Worm (Caenorhabditis elegans) whole organism, L4 larva: ENCODE measurements around the gene msp-63.

ENCODE experiments used
- D1046.2 ChIP-seq: fragments of 200-800 bp; sonication (Bioruptor generic); IDR thresholded peaks from 2 replicates; pipeline ENCODE4 v1.3.6; 2022; ENCODE audit warnings: missing genetic modification characterization, missing compliant biosample characterization
- F10B5.3 ChIP-seq: sonication (generic microtip); optimal IDR thresholded peaks from 2 replicates; lab custom pipeline; 2016; ENCODE audit warnings: mild to moderate bottlenecking, missing genetic modification characterization, missing compliant biosample characterization
- F49E8.2 ChIP-seq: sonication (generic microtip); optimal IDR thresholded peaks from 2 replicates; lab custom pipeline; 2016; ENCODE audit warnings: missing compliant biosample characterization, mild to moderate bottlenecking, missing genetic modification characterization, borderline replicate concordance
- R02D3.7 ChIP-seq: fragments of 150-350 bp; sonication (generic microtip); optimal IDR thresholded peaks from 3 replicates; lab custom pipeline; 2014; ENCODE audit warnings: missing biosample characterization, missing genetic modification characterization
- Y48G9A.11 ChIP-seq: fragments of 200-800 bp; sonication (Bioruptor generic); IDR thresholded peaks from 2 replicates; pipeline ENCODE4 v1.3.6; 2022; ENCODE audit warnings: missing genetic modification reagents, missing genetic modification characterization, missing compliant biosample characterization
- Y5F2A.4 ChIP-seq: fragments of 200-800 bp; sonication (Bioruptor generic); optimal IDR thresholded peaks from 2 replicates; lab custom pipeline; 2018; ENCODE audit warnings: mild to moderate bottlenecking, missing genetic modification characterization, missing compliant biosample characterization
- Y75B8A.6 ChIP-seq: fragments of 200-800 bp; sonication (Bioruptor generic); IDR thresholded peaks from 2 replicates; pipeline ENCODE4 v1.3.6; 2022; ENCODE audit warnings: missing genetic modification reagents, missing genetic modification characterization, missing compliant biosample characterization
- aha-1 ChIP-seq: fragments of 150-350 bp; peaks from one replicate; lab custom pipeline; 2014; ENCODE audit warnings: missing biosample characterization, missing genetic modification characterization
- ama-1 ChIP-seq: fragments of 150-350 bp; optimal IDR thresholded peaks from 2 replicates; lab custom pipeline; 2014; ENCODE audit warnings: inconsistent platforms, mixed read lengths
- ceh-28 ChIP-seq: fragments of 150-350 bp; optimal IDR thresholded peaks from 2 replicates; lab custom pipeline; 2014; ENCODE audit warnings: missing biosample characterization, missing genetic modification reagents, missing genetic modification characterization
- ceh-62 ChIP-seq: sonication (generic microtip); optimal IDR thresholded peaks from 2 replicates; lab custom pipeline; 2017; ENCODE audit warnings: missing biosample characterization, missing genetic modification characterization
- ces-1 ChIP-seq: fragments of 150-350 bp; sonication (generic microtip); optimal IDR thresholded peaks from 4 replicates; lab custom pipeline; 2014; ENCODE audit warnings: missing biosample characterization, missing genetic modification reagents, missing genetic modification characterization
- cey-2 ChIP-seq: sonication (generic microtip); optimal IDR thresholded peaks from 3 replicates; lab custom pipeline; 2017; ENCODE audit warnings: missing genetic modification characterization, mild to moderate bottlenecking, missing compliant biosample characterization, antibody characterized with exemption, borderline replicate concordance; ENCODE audit not compliant: insufficient read depth
- duxl-1 ChIP-seq: sonication (generic microtip); optimal IDR thresholded peaks from 2 replicates; lab custom pipeline; 2016; ENCODE audit warnings: mild to moderate bottlenecking, missing genetic modification characterization, moderate library complexity, missing compliant biosample characterization; ENCODE audit not compliant: poor library complexity
- fkh-10 ChIP-seq: fragments of 150-350 bp; optimal IDR thresholded peaks from 2 replicates; lab custom pipeline; 2014; ENCODE audit warnings: missing biosample characterization, missing genetic modification reagents, missing genetic modification characterization
- hlh-11 ChIP-seq: fragments of 200-800 bp; sonication (Bioruptor generic); optimal IDR thresholded peaks from 2 replicates; lab custom pipeline; 2018; ENCODE audit warnings: mild to moderate bottlenecking, missing genetic modification characterization, missing compliant biosample characterization
- hmg-1.1 ChIP-seq: fragments of 200-800 bp; sonication (Bioruptor generic); IDR thresholded peaks from 2 replicates; pipeline ENCODE4 v1.3.6; 2022; ENCODE audit warnings: missing genetic modification reagents, missing genetic modification characterization, missing compliant biosample characterization
- lim-7 ChIP-seq: fragments of 200-800 bp; sonication (Bioruptor generic); IDR thresholded peaks from 2 replicates; pipeline ENCODE4 v1.3.6; 2022; ENCODE audit warnings: missing genetic modification characterization, missing compliant biosample characterization
- lin-1 ChIP-seq: fragments of 200-800 bp; sonication (Bioruptor generic); IDR thresholded peaks from 2 replicates; pipeline ENCODE4 v1.3.6; 2022; ENCODE audit warnings: missing genetic modification reagents, missing genetic modification characterization, missing compliant biosample characterization
- lin-15B ChIP-seq: fragments of 150-350 bp; sonication (generic microtip); optimal IDR thresholded peaks from 3 replicates; lab custom pipeline; 2014; ENCODE audit warnings: missing biosample characterization, missing genetic modification characterization
- lin-38 ChIP-seq: fragments of 200-800 bp; sonication (Bioruptor generic); IDR thresholded peaks from 2 replicates; pipeline ENCODE4 v1.3.6; 2022; ENCODE audit warnings: missing genetic modification reagents, missing genetic modification characterization, missing compliant biosample characterization
- lin-39 ChIP-seq: fragments of 150-350 bp; optimal IDR thresholded peaks from 2 replicates; lab custom pipeline; 2014; ENCODE audit warnings: missing biosample characterization, missing genetic modification reagents, missing genetic modification characterization
- lsy-2 ChIP-seq, 2 experiments: fragments of 150-350 bp in 1 of 2; sonication (generic microtip) in 1 of 2; optimal IDR thresholded peaks; 2 replicates each; lab custom pipeline; 2014 to 2017; ENCODE audit warnings: missing biosample characterization in 2 of 2, missing genetic modification characterization in 2 of 2
- mes-2 ChIP-seq: sonication (generic microtip); optimal IDR thresholded peaks from 2 replicates; lab custom pipeline; 2016; ENCODE audit warnings: missing genotype, mild to moderate bottlenecking, missing genetic modification characterization, missing compliant biosample characterization; ENCODE audit not compliant: poor library complexity, severe bottlenecking
- mxl-2 ChIP-seq: fragments of 200-800 bp; sonication (Bioruptor generic); conservative IDR thresholded peaks from 2 replicates; pipeline ENCODE4 v1.3.6; 2022; ENCODE audit warnings: missing genetic modification reagents, missing genetic modification characterization, missing compliant biosample characterization
- mxl-3 ChIP-seq: fragments of 200-800 bp; sonication (Bioruptor generic); optimal IDR thresholded peaks from 2 replicates; lab custom pipeline; 2018; ENCODE audit warnings: mild to moderate bottlenecking, missing genetic modification characterization, missing compliant biosample characterization
- nhr-11 ChIP-seq: fragments of 150-350 bp; optimal IDR thresholded peaks from 2 replicates; lab custom pipeline; 2014; ENCODE audit warnings: missing biosample characterization, missing genetic modification characterization
- nhr-111 ChIP-seq: fragments of 200-800 bp; sonication (Bioruptor generic); optimal IDR thresholded peaks from 2 replicates; lab custom pipeline; 2018; ENCODE audit warnings: mild to moderate bottlenecking, missing genetic modification characterization, missing compliant biosample characterization
- nhr-237 ChIP-seq: sonication (generic microtip); optimal IDR thresholded peaks from 2 replicates; lab custom pipeline; 2017; ENCODE audit warnings: missing biosample characterization, missing genetic modification characterization
- nhr-6 ChIP-seq: fragments of 150-350 bp; optimal IDR thresholded peaks from 2 replicates; lab custom pipeline; 2014; ENCODE audit warnings: missing biosample characterization, missing genetic modification characterization
- pqm-1 ChIP-seq: sonication (generic microtip); optimal IDR thresholded peaks from 2 replicates; lab custom pipeline; 2017; ENCODE audit warnings: missing biosample characterization, missing genetic modification characterization
- rbr-2 ChIP-seq: sonication (generic microtip); optimal IDR thresholded peaks from 2 replicates; lab custom pipeline; 2016; ENCODE audit warnings: missing genotype, missing genetic modification characterization, missing compliant biosample characterization
- saeg-2 ChIP-seq: fragments of 200-800 bp; sonication (Bioruptor generic); IDR thresholded peaks from 2 replicates; pipeline ENCODE4 v1.3.6; 2022; ENCODE audit warnings: missing genetic modification reagents, missing genetic modification characterization, missing compliant biosample characterization
- set-16 ChIP-seq: fragments of 200-800 bp; sonication (Bioruptor generic); IDR thresholded peaks from 2 replicates; pipeline ENCODE4 v1.3.6; 2022; ENCODE audit warnings: missing genetic modification reagents, missing genetic modification characterization, missing compliant biosample characterization
- spr-3 ChIP-seq: fragments of 200-800 bp; sonication (Bioruptor generic); optimal IDR thresholded peaks from 2 replicates; lab custom pipeline; 2018; ENCODE audit warnings: mild to moderate bottlenecking, missing genetic modification characterization, missing compliant biosample characterization
- tag-97 ChIP-seq: fragments of 200-800 bp; sonication (Bioruptor generic); IDR thresholded peaks from 2 replicates; pipeline ENCODE4 v1.3.6; 2022; ENCODE audit warnings: missing genetic modification characterization, missing compliant biosample characterization
- tra-1 ChIP-seq: fragments of 200-800 bp; sonication (Bioruptor generic); IDR thresholded peaks from 2 replicates; pipeline ENCODE4 v1.3.6; 2022; ENCODE audit warnings: missing genetic modification reagents, missing genetic modification characterization, missing compliant biosample characterization
- unc-62 ChIP-seq, 3 experiments: fragments of 150-350 bp in 1 of 3; sonication (generic microtip); optimal IDR thresholded peaks in 2 of 3; peaks in 1 of 3; 1 replicate in 1 of 3; 2 replicates in 2 of 3; lab custom pipeline; 2014 to 2017; ENCODE audit warnings: missing biosample characterization in 3 of 3, missing genetic modification characterization in 3 of 3, missing genetic modification reagents in 3 of 3, missing genotype in 1 of 3
- zfp-2 ChIP-seq: sonication (generic microtip); optimal IDR thresholded peaks from 2 replicates; lab custom pipeline; 2016; ENCODE audit warnings: mild to moderate bottlenecking, missing genetic modification characterization, missing compliant biosample characterization
- zfp-3 ChIP-seq: fragments of 200-800 bp; sonication (Bioruptor generic); conservative IDR thresholded peaks from 2 replicates; pipeline ENCODE4 v1.3.6; 2022; ENCODE audit warnings: missing genetic modification reagents, missing genetic modification characterization, missing compliant biosample characterization
- ztf-11 ChIP-seq: fragments of 150-350 bp; optimal IDR thresholded peaks from 2 replicates; lab custom pipeline; 2014; ENCODE audit warnings: missing biosample characterization, missing genetic modification characterization

Gene msp-63

DNA sequence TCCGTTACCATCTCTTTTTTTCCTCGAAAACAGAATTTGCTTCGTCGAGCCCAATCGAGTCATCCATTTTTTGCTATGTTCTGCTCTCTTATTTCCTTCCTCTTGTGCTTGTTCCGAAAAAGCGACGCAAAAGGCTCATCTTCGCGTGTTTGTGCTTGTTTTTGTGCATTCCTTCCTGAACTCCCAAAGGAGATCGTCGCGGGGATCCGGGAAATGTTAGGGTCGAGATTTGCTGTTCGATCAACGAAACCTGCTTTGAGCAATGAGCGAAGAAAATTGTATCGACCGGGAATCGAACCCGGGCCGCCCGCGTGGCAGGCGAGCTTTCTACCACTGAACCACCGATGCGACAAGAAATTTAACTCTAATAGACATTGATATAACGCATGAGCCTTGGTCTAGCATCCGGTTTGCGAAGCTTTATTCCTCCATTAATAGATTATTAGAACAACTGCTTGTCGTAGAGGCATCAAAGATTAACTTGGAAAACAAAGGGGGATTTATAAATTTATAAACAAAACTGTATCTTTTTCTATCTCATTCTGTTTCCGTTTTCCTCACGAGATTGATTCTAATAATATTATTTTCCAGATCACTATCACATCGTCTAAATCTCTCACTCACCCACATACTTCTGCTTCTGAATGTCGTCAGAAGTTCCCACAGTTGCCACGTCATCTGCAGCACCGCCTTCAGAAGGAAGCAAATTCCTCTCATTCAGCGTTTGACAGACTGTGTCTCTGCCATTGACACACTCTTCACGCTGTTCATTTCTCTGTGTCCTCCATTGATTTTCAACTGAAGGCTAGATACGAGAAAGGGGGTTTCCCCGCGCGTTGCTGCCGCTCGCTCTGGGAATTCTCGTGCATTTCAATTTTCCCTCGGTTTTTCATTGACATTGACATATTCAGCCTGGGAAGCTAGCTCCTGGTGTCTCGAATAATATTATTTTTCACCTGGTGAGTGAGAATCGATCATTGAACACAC, 15.0 kb downstream of the msp-63 start, which contains the start of gene K05F1.6 (continued):
- TF ChIP-seq rbr-2 = peak; percentile 78
- peak; percentile 23 for TF ChIP-seq zfp-2 (tag; lab: Kevin White, UChicago)
- peak; percentile 82; the same call in 1 of the 2 replicates for TF ChIP-seq lin-1
- TF ChIP-seq ceh-28 (tag; lab: Kevin White, UChicago) = no peak
- TF ChIP-seq lin-15B = no peak
- TF ChIP-seq saeg-2 (GFP tag; lab: Robert Waterston, UW) = peak; percentile 81; the same call in 1 of the 2 replicates
- peak; percentile 57 for TF ChIP-seq mxl-3 (GFP tag; lab: Kevin White, UChicago)
- no peak for TF ChIP-seq Y75B8A.6 (GFP tag; lab: Robert Waterston, UW)
- peak; percentile 84 for TF ChIP-seq Y48G9A.11 (GFP tag; lab: Robert Waterston, UW)
- TF ChIP-seq lin-39 (tag; lab: Kevin White, UChicago) = no peak
- TF ChIP-seq nhr-237 (tag; lab: Kevin White, UChicago) = no peak
- TF ChIP-seq ces-1 (GFP tag; lab: Kevin White, UChicago) = no peak
- peak; percentile 80; the same call in 1 of the 2 replicates for TF ChIP-seq zfp-3 (GFP tag; lab: Robert Waterston, UW)
- TF ChIP-seq Y5F2A.4 (GFP tag; lab: Kevin White, UChicago) = peak; percentile 83
- peak; percentile 79 for TF ChIP-seq duxl-1 (tag; lab: Kevin White, UChicago)
- TF ChIP-seq F10B5.3 = no peak
- TF ChIP-seq lin-38 (GFP tag; lab: Robert Waterston, UW) = peak; percentile 79
- peak; percentile 77; the same call in 1 of the 2 replicates for TF ChIP-seq D1046.2
- TF ChIP-seq mxl-2 (GFP tag; lab: Robert Waterston, UW) = peak; percentile 61; the same call in 1 of the 2 replicates
- TF ChIP-seq ztf-11 (tag; lab: Kevin White, UChicago) = no peak
- TF ChIP-seq cey-2 (tag; lab: Kevin White, UChicago) = no peak
- peak in 1 of 2 experiments; percentile 54 for TF ChIP-seq lsy-2 (tag; optimal IDR thresholded peaks at IDR 0.05; lab: Kevin White, UChicago)
- TF ChIP-seq nhr-111 (GFP tag; lab: Kevin White, UChicago) = peak; percentile 39
- peak; percentile 78 for TF ChIP-seq F49E8.2 (tag; lab: Kevin White, UChicago)
- TF ChIP-seq R02D3.7 = no peak
- TF ChIP-seq tra-1 = peak; percentile 88
- no peak for TF ChIP-seq fkh-10 (GFP tag; lab: Kevin White, UChicago)
- peak; percentile 79 for TF ChIP-seq lim-7 (GFP tag; lab: Robert Waterston, UW)
- peak; percentile 45 for TF ChIP-seq nhr-6 (tag; lab: Kevin White, UChicago)
- TF ChIP-seq spr-3 (GFP tag; lab: Kevin White, UChicago) = peak; percentile 84
- 0 out of 2 replicates have a peak, but pooled peaks have one; percentile 28 for TF ChIP-seq tag-97

DNA sequence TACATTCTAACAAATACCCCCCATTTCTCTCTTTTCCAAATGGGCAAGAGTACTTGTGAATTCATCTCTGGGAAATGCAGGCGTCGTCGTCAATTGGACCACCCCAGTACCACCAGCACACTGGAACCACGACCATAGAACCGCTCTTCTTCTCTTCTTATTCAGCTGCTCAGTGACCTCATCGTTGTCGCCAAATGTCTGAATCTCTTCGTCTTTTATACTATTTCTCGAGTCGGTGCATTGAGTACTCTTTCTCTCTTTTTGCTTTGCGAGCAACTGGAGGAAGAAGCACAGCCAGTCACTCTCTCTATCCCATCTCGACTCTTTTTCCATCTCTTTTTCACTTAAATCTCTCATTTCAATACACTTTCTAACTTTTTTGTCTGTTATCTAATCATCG, 17.4 kb downstream of the msp-63 start:
- TF ChIP-seq lsy-2 (tag; optimal IDR thresholded peaks at IDR 0.05; lab: Kevin White, UChicago) (peak in 1 of 2 experiments; percentile 30), ceh-62 (tag; lab: Kevin White, UChicago) (no peak), nhr-6 (tag; lab: Kevin White, UChicago) (no peak), unc-62 (GFP tag; optimal IDR thresholded peaks at IDR 0.05 in 1 of 2; lab: Kevin White, UChicago) (peak in 1 of 2 experiments; percentile 0), unc-62 (tag; optimal IDR thresholded peaks at IDR 0.05; lab: Kevin White, UChicago) (no peak), hmg-1.1 (peak; percentile 47), fkh-10 (GFP tag; lab: Kevin White, UChicago) (no peak), set-16 (GFP tag; lab: Robert Waterston, UW) (no peak), hlh-11 (tag; lab: Kevin White, UChicago) (peak; percentile 50), nhr-11 (tag; lab: Kevin White, UChicago) (peak; percentile 11), pqm-1 (tag; lab: Kevin White, UChicago) (no peak), D1046.2 (no peak), mes-2 (peak; percentile 37), ama-1 (lab: Kevin White, UChicago) (no peak), aha-1 (peak; percentile 29), duxl-1 (tag; lab: Kevin White, UChicago) (no peak)
- TF ChIP-seq, all 104 proteins: peak for 7
